Fruit fly (Drosophila melanogaster) whole organism, embryonic: ENCODE results near the gene CG10064.

Experiments
- CG10147 ChIP-seq: fragments of 200-800 bp; sonication (Bioruptor generic); optimal IDR thresholded peaks from 2 replicates; lab custom pipeline; 2019; ENCODE audit warnings: missing biosample characterization, mild to moderate bottlenecking, missing genetic modification characterization, moderate library complexity
- CG10543 ChIP-seq: fragments of 200-800 bp; sonication (Bioruptor generic); optimal IDR thresholded peaks from 3 replicates; lab custom pipeline; 2017; ENCODE audit warnings: missing biosample characterization, mild to moderate bottlenecking, missing genetic modification characterization, moderate library complexity
- CG10979 ChIP-seq: fragments of 200-800 bp; sonication (Bioruptor generic); optimal IDR thresholded peaks from 2 replicates; lab custom pipeline; 2018; ENCODE audit warnings: missing biosample characterization, mild to moderate bottlenecking, missing genetic modification characterization, moderate library complexity
- CG12236 ChIP-seq: fragments of 200-800 bp; sonication (Bioruptor generic); optimal IDR thresholded peaks from 2 replicates; lab custom pipeline; 2016; ENCODE audit warnings: missing biosample characterization, missing genetic modification characterization
- CG1233 ChIP-seq: fragments of 200-800 bp; sonication (Bioruptor generic); optimal IDR thresholded peaks from 4 replicates; lab custom pipeline; 2018; ENCODE audit warnings: missing biosample characterization, mild to moderate bottlenecking, missing genetic modification characterization
- CG13123 ChIP-seq: fragments of 200-800 bp; sonication (Bioruptor generic); optimal IDR thresholded peaks from 2 replicates; lab custom pipeline; 2016; ENCODE audit warnings: missing biosample characterization, missing genetic modification characterization
- CG1529 ChIP-seq: fragments of 200-800 bp; sonication (Bioruptor generic); optimal IDR thresholded peaks from 3 replicates; lab custom pipeline; 2018; ENCODE audit warnings: missing biosample characterization, missing genetic modification characterization
- CG15696 ChIP-seq: fragments of 200-800 bp; sonication (Bioruptor generic); optimal IDR thresholded peaks from 2 replicates; lab custom pipeline; 2019; ENCODE audit warnings: missing biosample characterization, mild to moderate bottlenecking, missing genetic modification characterization, moderate library complexity
- CG1603 ChIP-seq: fragments of 200-800 bp; sonication (Bioruptor generic); optimal IDR thresholded peaks from 2 replicates; lab custom pipeline; 2019; ENCODE audit warnings: missing biosample characterization, mild to moderate bottlenecking, missing genetic modification characterization, moderate library complexity
- CG16863 ChIP-seq: fragments of 200-800 bp; sonication (Bioruptor generic); optimal IDR thresholded peaks from 3 replicates; lab custom pipeline; 2016; ENCODE audit warnings: missing biosample characterization, missing genetic modification characterization
- CG17829 ChIP-seq: fragments of 200-800 bp; optimal IDR thresholded peaks from 2 replicates; lab custom pipeline; 2019; ENCODE audit warnings: missing biosample characterization, mild to moderate bottlenecking, missing genetic modification characterization, moderate library complexity
- CG18262 ChIP-seq: fragments of 200-800 bp; optimal IDR thresholded peaks from 3 replicates; lab custom pipeline; 2019; ENCODE audit warnings: missing biosample characterization, mild to moderate bottlenecking, missing genetic modification characterization, moderate library complexity
- CG2202 ChIP-seq: fragments of 200-800 bp; sonication (Bioruptor generic); optimal IDR thresholded peaks from 2 replicates; lab custom pipeline; 2018; ENCODE audit warnings: missing biosample characterization, mild to moderate bottlenecking, missing genetic modification characterization
- CG2712 ChIP-seq: fragments of 200-800 bp; optimal IDR thresholded peaks from 3 replicates; lab custom pipeline; 2019; ENCODE audit warnings: missing biosample characterization, mild to moderate bottlenecking, missing genetic modification characterization, moderate library complexity
- CG33557 ChIP-seq: fragments of 200-800 bp; sonication (Bioruptor generic); optimal IDR thresholded peaks from 2 replicates; lab custom pipeline; 2019; ENCODE audit warnings: missing biosample characterization, mild to moderate bottlenecking, missing genetic modification characterization, moderate library complexity
- CG4404 ChIP-seq: fragments of 200-800 bp; sonication (Bioruptor generic); IDR thresholded peaks from 2 replicates; pipeline ENCODE4 v1.3.6; 2022; ENCODE audit warnings: missing biosample characterization, missing genetic modification characterization
- CG4424 ChIP-seq: fragments of 200-800 bp; sonication (Bioruptor generic); optimal IDR thresholded peaks from 3 replicates; lab custom pipeline; 2016; ENCODE audit warnings: missing biosample characterization, missing genetic modification characterization
- CG7745 ChIP-seq: fragments of 200-800 bp; sonication (Bioruptor generic); optimal IDR thresholded peaks from 2 replicates; lab custom pipeline; 2018; ENCODE audit warnings: missing biosample characterization, mild to moderate bottlenecking, missing genetic modification characterization, moderate library complexity
- CG8765 ChIP-seq: fragments of 200-800 bp; sonication (Bioruptor generic); IDR thresholded peaks from 2 replicates; pipeline ENCODE4 v1.3.6; 2022; ENCODE audit warnings: missing biosample characterization, missing genetic modification characterization
- Ets65A ChIP-seq: fragments of 200-800 bp; sonication (Bioruptor generic); peaks from one replicate; lab custom pipeline; 2016; ENCODE audit warnings: missing biosample characterization, missing genetic modification characterization
- Ets97D ChIP-seq: fragments of 200-800 bp; sonication (Bioruptor generic); optimal IDR thresholded peaks from 3 replicates; lab custom pipeline; 2016; ENCODE audit warnings: missing biosample characterization, missing genetic modification characterization
- Gug ChIP-seq: fragments of 200-800 bp; sonication (Bioruptor generic); IDR thresholded peaks from 4 replicates; pipeline ENCODE4 v1.3.6; 2022; ENCODE audit warnings: missing biosample characterization, missing genetic modification characterization
- Hsf ChIP-seq: fragments of 200-800 bp; sonication (Bioruptor generic); optimal IDR thresholded peaks from 3 replicates; lab custom pipeline; 2016; ENCODE audit warnings: missing biosample characterization, missing genetic modification characterization
- Nf-YB ChIP-seq: fragments of 200-800 bp; sonication (Bioruptor generic); optimal IDR thresholded peaks from 3 replicates; lab custom pipeline; 2019; ENCODE audit warnings: missing biosample characterization, mild to moderate bottlenecking, missing genetic modification characterization, moderate library complexity
- Rfx ChIP-seq: fragments of 200-800 bp; sonication (Bioruptor generic); IDR thresholded peaks from 2 replicates; pipeline ENCODE4 v1.3.6; 2022; ENCODE audit warnings: missing biosample characterization, missing genetic modification characterization
- Xrp1 ChIP-seq: fragments of 200-800 bp; sonication (Bioruptor generic); IDR thresholded peaks from 2 replicates; pipeline ENCODE4 v1.3.6; 2022; ENCODE audit warnings: missing biosample characterization, missing genetic modification characterization
- ab ChIP-seq: fragments of 200-800 bp; sonication (Bioruptor generic); optimal IDR thresholded peaks from 2 replicates; lab custom pipeline; 2016; ENCODE audit warnings: missing biosample characterization, missing genetic modification characterization
- ara ChIP-seq: fragments of 200-800 bp; sonication (Bioruptor generic); IDR thresholded peaks from 2 replicates; pipeline ENCODE4 v1.3.6; 2022; ENCODE audit warnings: missing biosample characterization, missing genetic modification characterization
- chif ChIP-seq, 2 experiments: fragments of 200-800 bp; sonication (Bioruptor generic); optimal IDR thresholded peaks; 3 replicates each; lab custom pipeline; 2016; ENCODE audit warnings: missing biosample characterization in 2 of 2, missing genetic modification characterization in 2 of 2
- croc ChIP-seq: fragments of 200-800 bp; sonication (Bioruptor generic); conservative IDR thresholded peaks from 3 replicates; pipeline ENCODE4 v1.3.6; 2022; ENCODE audit warnings: missing biosample characterization, missing genetic modification characterization
- dmrt11E ChIP-seq: fragments of 200-800 bp; sonication (Bioruptor generic); optimal IDR thresholded peaks from 3 replicates; lab custom pipeline; 2018; ENCODE audit warnings: missing biosample characterization, mild to moderate bottlenecking, missing genetic modification characterization, moderate library complexity
- gem ChIP-seq: fragments of 200-800 bp; sonication (Bioruptor generic); optimal IDR thresholded peaks from 2 replicates; lab custom pipeline; 2019; ENCODE audit warnings: missing biosample characterization, mild to moderate bottlenecking, missing genetic modification characterization, moderate library complexity
- hbn ChIP-seq: fragments of 200-800 bp; sonication (Bioruptor generic); IDR thresholded peaks from 2 replicates; pipeline ENCODE4 v1.3.6; 2022; ENCODE audit warnings: missing biosample characterization, missing genetic modification characterization; ENCODE audit not compliant: partially characterized antibody
- jigr1 ChIP-seq: fragments of 200-800 bp; sonication (Bioruptor generic); IDR thresholded peaks from 3 replicates; pipeline ENCODE4 v1.3.6; 2022; ENCODE audit warnings: missing biosample characterization, missing genetic modification characterization
- kah ChIP-seq: fragments of 200-800 bp; sonication (Bioruptor generic); optimal IDR thresholded peaks from 2 replicates; lab custom pipeline; 2018; ENCODE audit warnings: missing biosample characterization, mild to moderate bottlenecking, missing genetic modification characterization
- maf-S ChIP-seq: fragments of 200-800 bp; sonication (Bioruptor generic); optimal IDR thresholded peaks from 2 replicates; lab custom pipeline; 2016; ENCODE audit warnings: missing biosample characterization, missing genetic modification characterization
- otp ChIP-seq: fragments of 200-800 bp; sonication (Bioruptor generic); IDR thresholded peaks from 3 replicates; pipeline ENCODE4, ENCODE4 v1.3.6; 2022; ENCODE audit warnings: missing biosample characterization, missing genetic modification characterization
- pita ChIP-seq: fragments of 200-800 bp; sonication (Bioruptor generic); optimal IDR thresholded peaks from 2 replicates; lab custom pipeline; 2017; ENCODE audit warnings: missing biosample characterization, mild to moderate bottlenecking, missing genetic modification characterization
- prd ChIP-seq, 3 experiments: fragments of >200 bp in 2 of 3; fragments of 200-800 bp in 1 of 3; sonication (Bioruptor generic) in 1 of 3; optimal IDR thresholded peaks in 2 of 3; IDR thresholded peaks in 1 of 3; 2 replicates in 2 of 3; 3 replicates in 1 of 3; pipeline versions ENCODE4 v1.3.6 to Lab custom; 2017 to 2022; ENCODE audit warnings: missing biosample characterization in 1 of 3, missing genetic modification characterization in 1 of 3
- sob ChIP-seq: fragments of 200-800 bp; sonication (Bioruptor generic); IDR thresholded peaks from 2 replicates; pipeline ENCODE4 v1.3.6; 2022; ENCODE audit warnings: missing biosample characterization, missing genetic modification characterization
- tgo ChIP-seq: fragments of 200-800 bp; sonication (Bioruptor generic); IDR thresholded peaks from 3 replicates; pipeline ENCODE4 v1.3.6; 2022; ENCODE audit warnings: missing biosample characterization, missing genetic modification characterization
- vvl ChIP-seq: fragments of 200-800 bp; sonication (Bioruptor generic); IDR thresholded peaks from 2 replicates; pipeline ENCODE4 v1.3.6; 2022; ENCODE audit warnings: missing biosample characterization, missing genetic modification characterization
- zf30C ChIP-seq: fragments of 200-800 bp; sonication (Bioruptor generic); optimal IDR thresholded peaks from 3 replicates; lab custom pipeline; 2018; ENCODE audit warnings: missing biosample characterization, mild to moderate bottlenecking, missing genetic modification characterization
- zfh1 ChIP-seq: fragments of 200-800 bp; sonication (Bioruptor generic); IDR thresholded peaks from 3 replicates; pipeline ENCODE4 v1.3.6; 2022; ENCODE audit warnings: missing biosample characterization, missing genetic modification characterization

The CG10064 gene

DNA sequence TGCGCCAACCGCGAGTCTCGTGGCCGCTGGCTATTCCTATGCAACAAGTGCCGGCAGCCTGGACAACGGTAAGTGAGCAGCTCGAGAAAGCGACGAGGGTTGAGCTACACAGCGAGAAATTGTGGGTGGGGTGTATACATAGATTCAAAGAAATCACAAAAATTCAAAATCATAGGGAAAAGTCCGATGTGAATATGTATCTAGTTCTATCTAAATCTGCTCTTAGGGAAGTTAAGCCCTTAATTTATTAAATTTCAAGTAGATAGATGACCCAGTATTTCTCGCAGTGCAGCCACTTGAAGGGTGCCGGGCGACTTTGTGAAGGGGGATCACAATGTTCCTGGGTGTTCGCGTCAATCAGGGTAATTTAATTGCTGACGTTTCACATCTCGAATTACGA is 25.7 kb upstream of the CG10064 start:
- TF ChIP-seq CG12236 (GFP tag; lab: Kevin White, UChicago) (no peak), jigr1 (GFP tag; lab: Robert Waterston, UW) (no peak), CG33557 (GFP tag; lab: Kevin White, UChicago) (no peak), tgo (GFP tag; lab: Robert Waterston, UW) (peak; percentile 17; the same call in 1 of the 3 replicates), CG1529 (GFP tag; lab: Kevin White, UChicago) (no peak), CG17829 (tag; lab: Kevin White, UChicago) (no peak), CG10147 (GFP tag; lab: Kevin White, UChicago) (no peak), CG10979 (peak; percentile 16), prd (optimal IDR thresholded peaks at IDR 0.05; lab: Kevin White, UChicago) (no peak), prd (GFP tag; IDR thresholded peaks at IDR 0.05; lab: Robert Waterston, UW) (peak; percentile 36; the same call in 2 of the 3 replicates), dmrt11E (tag; lab: Kevin White, UChicago) (peak; percentile 28), ab (GFP tag; lab: Kevin White, UChicago) (no peak), Ets65A (GFP tag; lab: Kevin White, UChicago) (peak; percentile 63), CG1603 (tag; lab: Kevin White, UChicago) (peak; percentile 40), chif (GFP tag; optimal IDR thresholded peaks at IDR 0.05; lab: Kevin White, UChicago) (no peak), CG4404 (GFP tag; lab: Robert Waterston, UW) (peak; percentile 64), Rfx (GFP tag; lab: Robert Waterston, UW) (no peak), CG16863 (GFP tag; lab: Kevin White, UChicago) (no peak), Ets97D (GFP tag; lab: Kevin White, UChicago) (no peak), Nf-YB (GFP tag; lab: Kevin White, UChicago) (no peak), CG13123 (GFP tag; lab: Kevin White, UChicago) (no peak), zfh1 (GFP tag; lab: Robert Waterston, UW) (peak; percentile 64; the same call in 1 of the 3 replicates), CG15696 (tag; lab: Kevin White, UChicago) (peak; percentile 8), CG10543 (GFP tag; lab: Kevin White, UChicago) (no peak), croc (GFP tag; lab: Robert Waterston, UW) (0 out of 3 replicates have a peak, but pooled peaks have one; percentile 19), sob (GFP tag; lab: Robert Waterston, UW) (no peak), gem (tag; lab: Kevin White, UChicago) (peak; percentile 16), CG2712 (peak; percentile 29), CG7745 (tag; lab: Kevin White, UChicago) (no peak), maf-S (GFP tag; lab: Kevin White, UChicago) (no peak), vvl (GFP tag; lab: Robert Waterston, UW) (peak; percentile 17; the same call in 1 of the 2 replicates), Hsf (GFP tag; lab: Kevin White, UChicago) (no peak), hbn (GFP tag; lab: Robert Waterston, UW) (no peak), CG2202 (tag; lab: Kevin White, UChicago) (no peak), CG1233 (GFP tag; lab: Kevin White, UChicago) (no peak), Xrp1 (GFP tag; lab: Robert Waterston, UW) (peak; percentile 33; the same call in 1 of the 2 replicates), zf30C (GFP tag; lab: Kevin White, UChicago) (peak; percentile 44), kah (no peak), CG4424 (GFP tag; lab: Kevin White, UChicago) (no peak), pita (GFP tag; lab: Kevin White, UChicago) (no peak), Gug (GFP tag; lab: Robert Waterston, UW) (no peak), CG18262 (tag; lab: Kevin White, UChicago) (peak; percentile 30), CG8765 (GFP tag; lab: Robert Waterston, UW) (0 out of 2 replicates have a peak, but pooled peaks have one; percentile 13), otp (GFP tag; lab: Robert Waterston, UW) (no peak), ara (GFP tag; lab: Robert Waterston, UW) (0 out of 2 replicates have a peak, but pooled peaks have one; percentile 33)
